Worm (Caenorhabditis elegans): ENCODE results near the gene col-177.

DNA sequence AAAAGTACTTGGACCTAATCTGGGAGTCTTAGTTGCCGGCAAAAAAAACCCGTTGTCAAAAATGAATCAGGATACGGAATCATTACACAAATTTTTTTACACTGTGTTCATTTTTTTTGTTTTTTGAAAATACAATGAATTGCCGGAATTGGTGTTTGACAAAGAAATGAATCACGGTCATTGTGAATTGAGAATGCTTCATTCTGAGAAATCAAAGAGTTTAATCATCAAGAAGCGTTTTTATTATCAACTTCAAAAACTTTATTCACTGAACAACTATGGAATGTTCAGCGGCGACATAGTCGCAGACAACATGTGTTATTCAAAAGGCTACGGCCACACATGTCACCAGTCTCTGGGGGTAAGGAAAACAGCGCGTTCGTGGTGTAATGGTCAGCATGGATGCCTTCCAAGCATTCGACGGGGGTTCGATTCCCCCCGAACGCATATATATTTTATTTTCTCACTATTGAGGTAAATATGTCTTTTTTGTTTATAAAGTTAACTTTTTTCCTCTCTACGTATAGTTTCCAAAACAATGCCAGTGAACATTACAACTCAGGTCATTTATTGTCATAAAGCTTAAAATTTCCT, 38.1 kb downstream of the col-177 start, which contains the start of gene nas-10:
- no peak for TF ChIP-seq ZK546.5 (tag; optimal IDR thresholded peaks at IDR 0.05)
- TF ChIP-seq nhr-76 (tag; optimal IDR thresholded peaks at IDR 0.05): no peak
- no peak for TF ChIP-seq R02D3.7 (tag; optimal IDR thresholded peaks at IDR 0.05)
- TF ChIP-seq aly-2 (tag; optimal IDR thresholded peaks at IDR 0.05): no peak
- TF ChIP-seq elt-3 (tag; optimal IDR thresholded peaks at IDR 0.05): peak in 1 of 3 experiments; percentile 12
- TF ChIP-seq nhr-11 (tag; optimal IDR thresholded peaks at IDR 0.05): no peak
- peak; percentile 46 for TF ChIP-seq ztf-4 (tag; optimal IDR thresholded peaks at IDR 0.05)
- no peak for TF ChIP-seq snpc-4 (tag; optimal IDR thresholded peaks at IDR 0.05)

Measured in whole organism, L3 larva.